Comparison of ENCODE assay signal across 5 fruit fly cellular contexts in the genomic region with DNA sequence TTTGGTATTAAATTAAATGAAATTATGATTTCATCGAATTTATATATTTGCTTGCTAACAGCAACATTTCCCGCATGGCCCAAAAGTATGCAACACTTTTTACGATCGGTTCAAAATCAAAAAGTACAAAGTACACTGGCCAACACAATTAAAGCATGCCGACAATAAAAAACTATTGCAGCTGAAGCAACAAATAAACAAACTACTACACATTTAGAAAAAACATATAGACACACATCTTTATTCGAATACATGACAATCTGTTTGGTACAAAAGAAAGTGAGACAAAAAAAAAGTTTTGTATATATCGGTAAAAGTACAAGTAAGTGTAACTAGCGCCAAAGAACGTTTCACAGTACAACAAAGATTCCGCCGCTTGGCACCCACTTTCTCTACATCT.
TF ChIP-seq lines count a peak whose summit lies in the region.

No protein-coding gene starts in this region.

- no peak for TF ChIP-seq CTCF in whole organism, embryonic (GFP tag; optimal IDR thresholded peaks at IDR 0.05; lab: Kevin White, UChicago)

TF ChIP-seq in whole organism, adult, 20 proteins besides CTCF, POLR2A, EP300 and RAD21:
- peak; percentile 11 for TF ChIP-seq CG33017 (tag; optimal IDR thresholded peaks at IDR 0.05; lab: Kevin White, UChicago)
- TF ChIP-seq cnc (optimal IDR thresholded peaks at IDR 0.05; lab: Kevin White, UChicago), result no peak
- peak; percentile 51 for TF ChIP-seq CG7101 (tag; optimal IDR thresholded peaks at IDR 0.05; lab: Kevin White, UChicago)
- peak; percentile 56 for TF ChIP-seq bab1 (GFP tag; optimal IDR thresholded peaks at IDR 0.05; lab: Kevin White, UChicago)
- no peak for TF ChIP-seq Crg-1 (GFP tag; optimal IDR thresholded peaks at IDR 0.05; lab: Kevin White, UChicago)
- no peak for TF ChIP-seq Mnt (GFP tag; optimal IDR thresholded peaks at IDR 0.05; lab: Kevin White, UChicago)
TF ChIP-seq in whole organism, adult: peak in this region for 3.

TF ChIP-seq in whole organism, embryonic, 481 proteins besides CTCF, POLR2A, EP300 and RAD21 (continues in another document):
- peak; percentile 19 for TF ChIP-seq gem (tag; optimal IDR thresholded peaks at IDR 0.05; lab: Kevin White, UChicago)
- TF ChIP-seq CG14014 (GFP tag; IDR thresholded peaks at IDR 0.05; lab: Robert Waterston, UW), result peak; percentile 30; the same call in 1 of the 2 replicates
- no peak for TF ChIP-seq CG8765 (GFP tag; IDR thresholded peaks at IDR 0.05; lab: Robert Waterston, UW)
- no peak for TF ChIP-seq Hand (GFP tag; optimal IDR thresholded peaks at IDR 0.05; lab: Kevin White, UChicago)
- peak; percentile 12 for TF ChIP-seq CG11504 (tag; optimal IDR thresholded peaks at IDR 0.05; lab: Kevin White, UChicago)
- peak; percentile 6 for TF ChIP-seq CG4424 (GFP tag; optimal IDR thresholded peaks at IDR 0.05; lab: Kevin White, UChicago)
- peak in 1 of 2 experiments; percentile 14 for TF ChIP-seq Hr51 (GFP tag; optimal IDR thresholded peaks at IDR 0.05; lab: Kevin White, UChicago)
- no peak for TF ChIP-seq pan (optimal IDR thresholded peaks at IDR 0.05; lab: Kevin White, UChicago)
- peak in 1 of 2 experiments; percentile 41 for TF ChIP-seq pan (GFP tag; optimal IDR thresholded peaks at IDR 0.05 in 1 of 2, IDR thresholded peaks at IDR 0.05 in 1 of 2)
- TF ChIP-seq Atf6 (GFP tag; IDR thresholded peaks at IDR 0.05; lab: Robert Waterston, UW), result peak; percentile 54; the same call in 1 of the 2 replicates
- peak; percentile 8 for TF ChIP-seq CG10979 (tag; optimal IDR thresholded peaks at IDR 0.05; lab: Kevin White, UChicago)
- peak in 1 of 2 experiments; percentile 39 for TF ChIP-seq eve (GFP tag; optimal IDR thresholded peaks at IDR 0.05; lab: Kevin White, UChicago)
- peak; percentile 7 for TF ChIP-seq lab (GFP tag; optimal IDR thresholded peaks at IDR 0.05; lab: Kevin White, UChicago)
- no peak for TF ChIP-seq CG12236 (GFP tag; optimal IDR thresholded peaks at IDR 0.05; lab: Kevin White, UChicago)
- no peak for TF ChIP-seq CG10462 (GFP tag; optimal IDR thresholded peaks at IDR 0.05; lab: Kevin White, UChicago)
- peak; percentile 53 for TF ChIP-seq nom (GFP tag; optimal IDR thresholded peaks at IDR 0.05; lab: Kevin White, UChicago)
- TF ChIP-seq CG2889 (GFP tag; IDR thresholded peaks at IDR 0.05; lab: Robert Waterston, UW), result peak; percentile 51; the same call in 1 of the 3 replicates
- TF ChIP-seq CG6854 (GFP tag; optimal IDR thresholded peaks at IDR 0.05; lab: Kevin White, UChicago), result no peak
- 0 out of 2 replicates have a peak, but pooled peaks have one; percentile 47 for TF ChIP-seq CG11696 (GFP tag; IDR thresholded peaks at IDR 0.05; lab: Robert Waterston, UW)

TF ChIP-seq in whole organism, prepupa, 60 proteins besides CTCF, POLR2A, EP300 and RAD21 (continues in another document):
- TF ChIP-seq vri (GFP tag; optimal IDR thresholded peaks at IDR 0.05; lab: Kevin White, UChicago), result no peak
- TF ChIP-seq Ets21C (GFP tag; optimal IDR thresholded peaks at IDR 0.05; lab: Kevin White, UChicago), result no peak
- TF ChIP-seq salr (GFP tag; optimal IDR thresholded peaks at IDR 0.05; lab: Kevin White, UChicago), result no peak
- no peak for TF ChIP-seq CG7368 (GFP tag; optimal IDR thresholded peaks at IDR 0.05; lab: Kevin White, UChicago)
- TF ChIP-seq CG9139 (GFP tag; optimal IDR thresholded peaks at IDR 0.05; lab: Kevin White, UChicago), result no peak
- peak in 1 of 2 experiments; percentile 3 for TF ChIP-seq ss (GFP tag; optimal IDR thresholded peaks at IDR 0.05; lab: Kevin White, UChicago)
- TF ChIP-seq CG6792 (GFP tag; optimal IDR thresholded peaks at IDR 0.05; lab: Kevin White, UChicago), result no peak
- TF ChIP-seq CG6276 (GFP tag; optimal IDR thresholded peaks at IDR 0.05; lab: Kevin White, UChicago), result peak; percentile 38
- TF ChIP-seq Ets96B (tag; optimal IDR thresholded peaks at IDR 0.05; lab: Kevin White, UChicago), result peak; percentile 15
- peak; percentile 67 for TF ChIP-seq Eip78C (GFP tag; lab: Kevin White, UChicago)
- TF ChIP-seq fkh (GFP tag; optimal IDR thresholded peaks at IDR 0.05; lab: Kevin White, UChicago), result no peak
- peak; percentile 1 for TF ChIP-seq cyc (GFP tag; optimal IDR thresholded peaks at IDR 0.05; lab: Kevin White, UChicago)
- no peak for TF ChIP-seq dac (GFP tag; optimal IDR thresholded peaks at IDR 0.05; lab: Kevin White, UChicago)
- no peak for TF ChIP-seq Hr38 (GFP tag; optimal IDR thresholded peaks at IDR 0.05; lab: Kevin White, UChicago)
- peak; percentile 41 for TF ChIP-seq CG10669 (GFP tag; optimal IDR thresholded peaks at IDR 0.05; lab: Kevin White, UChicago)
- no peak for TF ChIP-seq Met (GFP tag; optimal IDR thresholded peaks at IDR 0.05; lab: Kevin White, UChicago)
- TF ChIP-seq CG4318 (GFP tag; optimal IDR thresholded peaks at IDR 0.05; lab: Kevin White, UChicago), result no peak
- peak; percentile 6; the same call in 1 of the 3 replicates for TF ChIP-seq CG6163 (GFP tag; IDR thresholded peaks at IDR 0.05; lab: Robert Waterston, UW)
- no peak for TF ChIP-seq CG8632 (GFP tag; optimal IDR thresholded peaks at IDR 0.05; lab: Kevin White, UChicago)
- no peak for TF ChIP-seq CG6808 (GFP tag; optimal IDR thresholded peaks at IDR 0.05; lab: Kevin White, UChicago)
- no peak for TF ChIP-seq CG32006 (GFP tag; optimal IDR thresholded peaks at IDR 0.05; lab: Kevin White, UChicago)

TF ChIP-seq in whole organism, pupa, 21 proteins besides CTCF, POLR2A, EP300 and RAD21:
- TF ChIP-seq D1 (tag; optimal IDR thresholded peaks at IDR 0.05; lab: Kevin White, UChicago), result no peak
- TF ChIP-seq Snoo (tag; optimal IDR thresholded peaks at IDR 0.05; lab: Kevin White, UChicago), result peak; percentile 14
- TF ChIP-seq CG32121 (GFP tag; IDR thresholded peaks at IDR 0.05; lab: Robert Waterston, UW), result no peak
- 0 out of 2 replicates have a peak, but pooled peaks have one; percentile 39 for TF ChIP-seq Ets98B (GFP tag; IDR thresholded peaks at IDR 0.05; lab: Robert Waterston, UW)
- TF ChIP-seq EcR (GFP tag; optimal IDR thresholded peaks at IDR 0.05; lab: Kevin White, UChicago), result no peak
- peak; percentile 12; the same call in 1 of the 2 replicates for TF ChIP-seq CG12605 (GFP tag; IDR thresholded peaks at IDR 0.05; lab: Robert Waterston, UW)
- no peak for TF ChIP-seq CG13204 (GFP tag; optimal IDR thresholded peaks at IDR 0.05; lab: Kevin White, UChicago)
- no peak for TF ChIP-seq Pif1B (GFP tag; optimal IDR thresholded peaks at IDR 0.05; lab: Kevin White, UChicago)
- TF ChIP-seq rn (GFP tag; IDR thresholded peaks at IDR 0.05; lab: Robert Waterston, UW), result no peak
- no peak for TF ChIP-seq CG15710 (tag; optimal IDR thresholded peaks at IDR 0.05; lab: Kevin White, UChicago)
- peak; percentile 15 for TF ChIP-seq CG8301 (tag; optimal IDR thresholded peaks at IDR 0.05; lab: Kevin White, UChicago)
- TF ChIP-seq Pif1A (GFP tag; optimal IDR thresholded peaks at IDR 0.05; lab: Kevin White, UChicago), result peak; percentile 18
- no peak for TF ChIP-seq CG10348 (GFP tag; IDR thresholded peaks at IDR 0.05; lab: Robert Waterston, UW)
- no peak for TF ChIP-seq CG34367 (tag; optimal IDR thresholded peaks at IDR 0.05; lab: Kevin White, UChicago)
- no peak for TF ChIP-seq CG9948 (tag; optimal IDR thresholded peaks at IDR 0.05; lab: Kevin White, UChicago)
- no peak for TF ChIP-seq gl (tag; optimal IDR thresholded peaks at IDR 0.05; lab: Kevin White, UChicago)
- no peak; the same call in 2 of the 3 replicates for TF ChIP-seq CG4496 (GFP tag; IDR thresholded peaks at IDR 0.05; lab: Robert Waterston, UW)
- TF ChIP-seq CG8159 (tag; optimal IDR thresholded peaks at IDR 0.05; lab: Kevin White, UChicago), result no peak
- no peak for TF ChIP-seq CG17806 (tag; optimal IDR thresholded peaks at IDR 0.05; lab: Kevin White, UChicago)
- peak; percentile 16 for TF ChIP-seq CG14655 (GFP tag; optimal IDR thresholded peaks at IDR 0.05; lab: Kevin White, UChicago)
- TF ChIP-seq fd96Ca (GFP tag; IDR thresholded peaks at IDR 0.05; lab: Robert Waterston, UW), result no peak

TF ChIP-seq in whole organism, wandering third instar larva, 38 proteins besides CTCF, POLR2A, EP300 and RAD21:
- TF ChIP-seq usp (GFP tag; optimal IDR thresholded peaks at IDR 0.05; lab: Kevin White, UChicago), result no peak
- TF ChIP-seq Hnf4 (GFP tag; optimal IDR thresholded peaks at IDR 0.05; lab: Kevin White, UChicago), result peak; percentile 44
- TF ChIP-seq HLH106 (tag; optimal IDR thresholded peaks at IDR 0.05; lab: Kevin White, UChicago), result no peak
- TF ChIP-seq brk (GFP tag; optimal IDR thresholded peaks at IDR 0.05; lab: Kevin White, UChicago), result peak; percentile 18
